Fruit fly (Drosophila melanogaster) Kc167 (cell line): Measurements from ENCODE around the gene omd.

Source experiments
- Myc ChIP-seq: fragments of >200 bp; optimal IDR thresholded peaks from 2 replicates; lab custom pipeline; 2017; ENCODE audit warnings: missing external identifiers
- Sin3A ChIP-seq: fragments of >200 bp; optimal IDR thresholded peaks from 2 replicates; lab custom pipeline; 2018; ENCODE audit warnings: missing external identifiers
- h ChIP-seq: fragments of >200 bp; optimal IDR thresholded peaks from 3 replicates; lab custom pipeline; 2018; ENCODE audit warnings: missing external identifiers
- insv ChIP-seq: fragments of >200 bp; optimal IDR thresholded peaks from 3 replicates; lab custom pipeline; 2018; ENCODE audit warnings: missing external identifiers
- psq ChIP-seq: fragments of >200 bp; optimal IDR thresholded peaks from 2 replicates; lab custom pipeline; 2017; ENCODE audit warnings: missing external identifiers
- ttk ChIP-seq: sonication (Bioruptor generic); optimal IDR thresholded peaks from 2 replicates; lab custom pipeline; 2017; ENCODE audit warnings: missing external identifiers

omd gene

DNA sequence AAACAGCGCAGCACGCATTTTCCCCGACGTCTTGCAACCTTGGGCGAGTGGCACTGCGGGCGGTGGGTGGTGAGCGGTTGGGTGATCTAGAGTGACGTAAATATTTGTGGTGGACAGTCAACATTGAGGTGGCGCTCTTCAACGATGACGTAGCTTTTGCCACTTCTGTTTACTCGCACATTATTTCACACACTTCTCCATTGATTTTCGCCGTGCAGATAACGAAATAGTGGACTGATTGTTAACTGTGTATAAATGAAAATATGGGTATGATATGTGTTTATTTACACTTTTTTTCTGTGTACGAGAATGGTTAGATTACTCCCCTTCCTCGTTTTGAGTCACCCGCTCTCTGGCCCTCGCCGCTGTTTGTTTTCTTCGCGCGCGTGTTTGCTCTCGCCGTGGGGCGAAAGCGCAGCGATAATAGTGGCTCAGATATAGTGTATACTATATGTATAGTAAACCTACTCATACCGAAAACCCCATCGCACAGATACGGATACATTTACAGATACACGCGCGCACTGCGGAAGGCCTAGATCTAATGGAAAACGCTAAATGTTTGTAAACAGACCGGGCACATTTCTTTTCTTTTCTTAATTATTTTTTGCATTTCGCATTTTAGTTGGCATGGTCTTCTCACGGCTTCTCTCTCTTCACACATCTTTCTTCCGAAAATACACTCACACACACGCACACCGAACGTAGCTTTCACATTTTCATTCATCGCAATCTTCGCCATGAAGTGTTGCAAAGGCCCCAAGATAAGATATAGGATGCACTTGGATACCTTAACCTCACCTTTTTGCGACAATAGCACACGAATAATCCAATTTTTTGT, at the start of gene omd:
Gene omd, minus strand, starts transcription at position 840 of the 841 bp plus-strand sequence.
- TF ChIP-seq ttk (lab: Kevin White, UChicago) (no peak), insv (no peak), psq (lab: Kevin White, UChicago) (no peak), Sin3A (lab: Kevin White, UChicago) (no peak), h (lab: Kevin White, UChicago) (no peak), Myc (lab: Kevin White, UChicago) (no peak)

DNA sequence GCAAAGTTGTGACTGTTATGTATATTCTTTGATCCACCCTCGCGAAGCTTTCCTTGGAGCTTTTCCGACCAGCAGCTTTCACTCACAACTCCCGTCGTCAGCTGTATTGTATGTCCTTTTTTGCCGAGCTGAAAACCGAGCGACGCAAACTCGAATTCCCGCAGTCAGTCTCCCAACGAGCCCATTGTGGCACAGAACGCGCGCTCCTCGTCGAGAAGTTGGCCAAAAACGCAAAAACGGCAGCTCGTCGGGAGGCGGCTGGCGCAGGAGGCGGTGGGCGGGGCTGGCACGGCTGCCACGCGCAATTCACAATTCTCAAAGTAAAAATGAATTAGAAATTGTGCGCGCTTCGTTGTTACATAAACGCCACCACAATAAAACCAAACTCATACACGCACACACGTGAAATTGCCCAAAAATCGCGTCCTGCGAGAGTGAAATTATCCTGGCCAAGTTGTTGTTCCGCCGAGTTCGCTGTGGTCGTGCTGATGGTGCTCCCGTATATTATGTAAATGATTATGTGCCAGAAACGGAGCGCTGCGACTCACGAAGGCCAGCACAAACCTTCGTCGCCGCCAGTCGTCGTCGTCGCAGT, 48.4 kb upstream of the omd start:
- no peak for TF ChIP-seq insv
- no peak for TF ChIP-seq Myc (lab: Kevin White, UChicago)
- TF ChIP-seq ttk (lab: Kevin White, UChicago): no peak

DNA sequence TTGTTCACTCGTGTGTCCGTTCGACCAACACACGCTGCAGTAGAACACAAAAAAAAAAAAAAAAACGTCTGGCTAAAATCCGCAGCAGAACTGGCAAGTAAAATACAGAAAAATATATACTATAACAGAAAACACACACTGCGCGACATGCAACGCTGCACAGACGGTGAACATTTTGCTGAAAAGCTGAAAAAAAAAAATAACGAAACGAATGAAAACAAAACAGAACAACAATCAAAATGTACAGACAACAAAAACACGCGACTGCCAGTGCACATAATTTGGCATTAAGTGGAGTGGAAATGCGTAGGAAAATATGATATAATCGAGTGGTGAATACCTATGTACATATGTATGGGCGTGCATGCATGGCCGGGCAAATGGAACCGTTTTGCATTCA, 43.0 kb upstream of the omd start:
- no peak for TF ChIP-seq h (lab: Kevin White, UChicago)
- TF ChIP-seq ttk (lab: Kevin White, UChicago): no peak
- TF ChIP-seq Myc (lab: Kevin White, UChicago): no peak

DNA sequence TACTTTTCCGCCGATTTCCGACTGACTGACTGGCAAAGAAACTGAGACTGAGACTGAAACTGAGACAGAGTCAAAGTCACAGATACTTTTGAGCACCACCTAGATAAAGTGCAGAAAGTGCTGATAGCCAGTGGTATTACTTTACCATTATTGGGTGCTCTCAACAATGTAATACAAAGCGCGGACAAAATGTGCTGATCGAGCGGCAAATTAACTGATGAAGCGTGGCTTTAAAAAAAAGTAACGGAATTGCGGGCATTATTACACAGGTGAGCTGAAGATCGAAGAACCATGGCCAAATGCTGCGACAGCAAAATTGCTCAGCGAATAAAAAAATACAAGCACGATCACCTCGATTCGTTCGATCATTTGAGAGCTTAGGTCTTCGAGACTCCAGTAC, 41.9 kb upstream of the omd start:
- TF ChIP-seq ttk (lab: Kevin White, UChicago) (no peak), Sin3A (lab: Kevin White, UChicago) (no peak)

DNA sequence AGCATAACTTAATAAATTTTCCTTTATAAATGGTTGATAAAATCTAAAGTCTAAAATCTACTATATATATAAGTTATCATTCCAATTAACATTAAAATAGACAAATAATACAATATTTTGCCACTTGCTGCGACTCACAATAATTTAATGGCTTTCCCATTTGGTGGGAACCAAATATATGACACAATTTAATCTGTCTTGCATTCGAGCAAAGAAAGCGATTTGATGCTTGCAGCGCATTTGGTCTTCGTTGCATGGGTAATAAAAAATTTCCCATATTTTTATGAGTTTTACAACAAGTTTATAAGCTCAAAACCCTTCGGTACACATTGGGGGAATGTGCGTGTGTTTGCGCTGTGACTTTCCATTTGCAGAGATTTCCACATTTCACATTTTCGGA, 39.8 kb upstream of the omd start:
- TF ChIP-seq insv: no peak
- no peak for TF ChIP-seq Sin3A (lab: Kevin White, UChicago)
- no peak for TF ChIP-seq h (lab: Kevin White, UChicago)
- TF ChIP-seq psq (lab: Kevin White, UChicago): no peak
- TF ChIP-seq Myc (lab: Kevin White, UChicago): no peak
- no peak for TF ChIP-seq ttk (lab: Kevin White, UChicago)

DNA sequence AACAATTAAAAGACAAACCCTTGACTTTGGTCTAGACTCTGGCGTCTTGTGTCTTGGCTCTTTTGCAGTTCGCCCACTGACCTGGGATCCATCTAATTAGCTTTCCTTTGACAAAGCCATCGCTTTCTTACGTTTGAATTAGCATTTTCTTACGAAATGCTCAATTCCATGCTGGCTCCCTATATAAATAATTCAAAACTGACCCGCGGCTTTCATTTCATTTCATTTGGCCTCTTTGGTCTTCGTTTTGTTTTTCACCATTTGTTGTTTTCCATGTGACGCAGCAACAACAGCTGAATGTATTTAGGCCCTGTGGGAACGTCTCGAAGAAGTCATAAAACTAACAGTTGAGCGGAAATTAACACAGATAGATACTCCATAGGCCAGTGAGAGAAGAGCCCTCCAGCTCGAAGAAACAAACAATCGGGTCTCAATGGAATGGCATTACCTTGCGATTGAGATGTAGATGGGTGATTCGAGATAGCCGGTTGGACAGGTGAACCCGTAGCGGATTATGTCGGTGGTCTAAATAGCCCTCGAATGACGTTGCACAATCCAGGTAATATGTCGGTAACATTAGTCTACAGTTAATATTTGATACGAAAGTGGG, 37.1 kb upstream of the omd start:
- TF ChIP-seq insv (no peak), ttk (lab: Kevin White, UChicago) (no peak), psq (lab: Kevin White, UChicago) (no peak), h (lab: Kevin White, UChicago) (no peak), Sin3A (lab: Kevin White, UChicago) (no peak)

DNA sequence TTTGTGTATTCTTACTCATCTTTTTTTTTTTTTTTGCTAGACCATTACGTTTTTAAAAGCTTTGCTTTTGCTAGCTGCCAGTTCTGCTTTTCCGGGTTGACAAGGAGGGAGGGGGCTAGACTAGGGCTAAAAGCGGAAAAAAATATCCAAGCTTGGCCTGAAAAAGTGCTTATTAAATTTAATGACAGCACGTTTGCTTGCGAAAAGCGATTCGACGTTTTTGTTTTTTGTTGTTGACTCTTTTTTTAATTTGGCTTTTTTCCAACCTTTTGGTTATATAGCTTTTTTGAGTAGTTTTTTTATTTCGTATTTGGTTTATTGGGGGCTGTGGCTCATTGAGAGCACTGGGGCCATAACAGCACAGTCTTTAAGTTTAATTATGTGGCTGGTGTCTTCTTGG, 35.4 kb upstream of the omd start:
- TF ChIP-seq Myc (lab: Kevin White, UChicago) (no peak), psq (lab: Kevin White, UChicago) (no peak), ttk (lab: Kevin White, UChicago) (no peak), insv (no peak), Sin3A (lab: Kevin White, UChicago) (no peak), h (lab: Kevin White, UChicago) (no peak)

DNA sequence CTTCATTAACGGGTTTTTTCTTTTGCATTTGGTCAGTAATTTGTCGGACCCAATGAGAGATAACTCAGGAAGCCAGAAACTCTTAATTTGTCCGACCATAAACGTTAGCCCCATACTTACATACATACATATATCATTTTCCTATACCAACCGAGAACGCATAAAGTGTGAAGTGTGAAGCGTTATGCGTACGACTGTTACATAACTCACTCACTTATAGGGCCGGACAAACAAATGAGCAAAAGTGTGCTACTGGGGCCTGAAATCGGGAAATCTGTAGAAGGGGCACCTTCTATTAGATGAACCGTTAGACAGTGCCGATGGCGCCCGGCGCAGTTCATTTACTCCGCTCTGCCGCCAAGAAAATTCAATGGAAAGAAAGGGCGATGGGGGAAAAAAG, 35.0 kb upstream of the omd start:
- TF ChIP-seq psq (lab: Kevin White, UChicago): no peak

DNA sequence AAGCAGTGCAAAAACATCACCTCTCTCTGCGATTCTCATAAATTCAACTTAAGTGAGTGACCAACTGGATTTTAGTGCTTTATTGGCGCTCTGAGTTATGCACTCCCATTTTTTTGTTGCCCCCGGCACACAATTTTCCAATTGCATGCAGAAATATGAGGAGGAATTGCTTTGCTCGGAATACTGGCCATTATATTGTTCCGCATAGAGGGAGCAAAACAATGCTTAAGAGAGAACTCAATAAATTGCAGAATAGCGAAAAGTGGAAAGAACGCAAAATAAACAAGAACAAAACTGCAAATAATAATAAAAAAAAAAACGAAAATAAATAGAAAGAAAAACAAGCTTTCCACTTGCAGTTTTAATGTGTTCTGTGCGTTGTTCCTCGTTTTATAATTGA, 33.8 kb upstream of the omd start:
- no peak for TF ChIP-seq Myc (lab: Kevin White, UChicago)

DNA sequence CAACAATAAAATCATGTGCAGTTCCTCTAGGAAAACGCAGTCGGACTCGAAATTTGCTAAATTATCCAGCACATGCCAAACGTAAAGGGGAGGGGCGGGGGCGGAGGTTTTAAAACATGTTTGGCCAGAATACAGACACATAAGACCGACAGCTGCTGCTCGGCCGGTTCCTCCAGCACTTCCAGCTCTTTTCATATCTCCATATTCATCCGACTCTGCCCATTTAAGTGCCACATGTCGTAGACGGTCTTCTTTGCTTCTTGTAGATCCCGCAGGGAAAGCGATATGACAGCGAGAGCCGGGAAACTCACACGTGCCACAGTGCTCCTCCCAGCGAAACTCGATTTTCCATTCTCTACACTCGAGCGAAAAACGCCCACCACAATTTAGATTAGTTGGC, 32.0 kb upstream of the omd start:
- TF ChIP-seq h (lab: Kevin White, UChicago) (no peak), psq (lab: Kevin White, UChicago) (no peak), Sin3A (lab: Kevin White, UChicago) (no peak), ttk (lab: Kevin White, UChicago) (no peak), Myc (lab: Kevin White, UChicago) (no peak), insv (no peak)

DNA sequence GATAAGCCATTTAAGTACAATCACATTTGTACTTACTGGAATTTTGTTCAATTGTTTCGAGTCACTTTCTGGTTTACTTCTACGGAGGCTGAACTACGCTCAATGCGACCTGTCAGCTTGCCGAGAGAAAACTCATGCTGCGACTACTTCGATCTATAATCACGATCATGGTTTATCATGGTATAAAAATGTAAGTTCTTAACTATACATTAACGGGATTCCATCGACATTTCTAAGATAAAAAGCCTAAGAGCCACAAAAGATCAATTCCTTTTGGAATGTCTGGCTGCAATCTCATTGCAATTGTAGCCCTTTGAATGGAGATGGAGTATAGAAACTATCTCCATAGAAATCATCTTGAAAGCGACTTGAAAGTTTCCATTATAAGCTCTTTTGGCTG, 31.1 kb upstream of the omd start, which contains the start of gene Ubc87F:
Gene Ubc87F, minus strand, starts transcription at position 101 of the 400 bp plus-strand sequence.
- no peak for TF ChIP-seq h (lab: Kevin White, UChicago)

DNA sequence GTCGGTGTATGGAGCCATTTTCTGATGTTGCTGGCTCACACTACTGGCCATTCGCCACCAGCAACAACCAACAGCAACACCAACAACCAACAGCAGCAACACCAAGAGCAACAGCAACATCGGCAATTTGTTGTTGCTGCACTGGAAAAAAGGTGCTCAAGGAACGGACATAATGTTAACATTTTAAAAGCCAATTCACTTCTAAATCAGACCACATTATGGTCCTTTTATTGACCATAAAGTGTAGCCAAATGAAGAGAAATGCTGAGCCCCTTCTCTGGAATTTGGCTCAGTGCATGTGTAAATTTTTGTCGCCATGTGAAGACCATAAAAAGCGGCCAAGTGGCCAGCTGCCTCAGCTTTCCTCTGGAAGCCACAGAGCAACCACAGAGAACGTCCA, 29.8 kb upstream of the omd start:
- no peak for TF ChIP-seq h (lab: Kevin White, UChicago)
- no peak for TF ChIP-seq Myc (lab: Kevin White, UChicago)
- TF ChIP-seq Sin3A (lab: Kevin White, UChicago): no peak
- TF ChIP-seq insv: no peak
- TF ChIP-seq psq (lab: Kevin White, UChicago): no peak
- TF ChIP-seq ttk (lab: Kevin White, UChicago): no peak
